Fruit fly (Drosophila melanogaster) whole organism, prepupa: ENCODE results near the gene RpS20.
A peak's percentile ranks its signal among the peaks of the same experiment; 100 is the strongest.

ENCODE experiments used
- CG10669 ChIP-seq: fragments of 200-800 bp; sonication (Bioruptor generic); optimal IDR thresholded peaks from 3 replicates; lab custom pipeline; 2018; ENCODE audit warnings: missing biosample characterization, mild to moderate bottlenecking, missing genetic modification characterization, moderate library complexity
- CG11294 ChIP-seq: fragments of 200-800 bp; sonication (Bioruptor generic); IDR thresholded peaks from 2 replicates; pipeline ENCODE4 v1.3.6; 2022; ENCODE audit warnings: missing biosample characterization, missing genetic modification characterization
- CG11902 ChIP-seq: fragments of 200-800 bp; sonication (Bioruptor generic); optimal IDR thresholded peaks from 3 replicates; lab custom pipeline; 2016; ENCODE audit warnings: missing biosample characterization, missing genetic modification characterization
- CG15336 ChIP-seq: fragments of 200-800 bp; sonication (Bioruptor generic); IDR thresholded peaks from 2 replicates; pipeline ENCODE4 v1.3.6; 2022; ENCODE audit warnings: missing biosample characterization, missing genetic modification characterization
- CG1621 ChIP-seq: fragments of 200-800 bp; sonication (Bioruptor generic); optimal IDR thresholded peaks from 3 replicates; lab custom pipeline; 2018; ENCODE audit warnings: missing biosample characterization, mild to moderate bottlenecking, missing genetic modification characterization
- CG16779 ChIP-seq: fragments of 200-800 bp; sonication (Bioruptor generic); optimal IDR thresholded peaks from 3 replicates; lab custom pipeline; 2017; ENCODE audit warnings: missing biosample characterization, mild to moderate bottlenecking, missing genetic modification characterization
- CG31627 ChIP-seq: fragments of 200-800 bp; sonication (Bioruptor generic); optimal IDR thresholded peaks from 3 replicates; lab custom pipeline; 2016; ENCODE audit warnings: missing biosample characterization, missing genetic modification characterization
- CG32006 ChIP-seq: fragments of 200-800 bp; sonication (Bioruptor generic); optimal IDR thresholded peaks from 3 replicates; lab custom pipeline; 2017; ENCODE audit warnings: missing biosample characterization, mild to moderate bottlenecking, missing genetic modification characterization
- CG34406 ChIP-seq: fragments of 200-800 bp; sonication (Bioruptor generic); optimal IDR thresholded peaks from 3 replicates; lab custom pipeline; 2016; ENCODE audit warnings: missing biosample characterization, missing genetic modification characterization
- CG3919 ChIP-seq: fragments of 200-800 bp; sonication (Bioruptor generic); optimal IDR thresholded peaks from 3 replicates; lab custom pipeline; 2016; ENCODE audit warnings: missing biosample characterization, missing genetic modification characterization
- CG4318 ChIP-seq: fragments of 200-800 bp; sonication (Bioruptor generic); optimal IDR thresholded peaks from 3 replicates; lab custom pipeline; 2017; ENCODE audit warnings: missing biosample characterization, mild to moderate bottlenecking, missing genetic modification characterization
- CG6276 ChIP-seq: fragments of 200-800 bp; sonication (Bioruptor generic); optimal IDR thresholded peaks from 2 replicates; lab custom pipeline; 2017; ENCODE audit warnings: missing biosample characterization, mild to moderate bottlenecking, missing genetic modification characterization
- CG6792 ChIP-seq: fragments of 200-800 bp; sonication (Bioruptor generic); optimal IDR thresholded peaks from 3 replicates; lab custom pipeline; 2016; ENCODE audit warnings: missing biosample characterization, missing genetic modification characterization
- CG6808 ChIP-seq: fragments of 200-800 bp; sonication (Bioruptor generic); optimal IDR thresholded peaks from 3 replicates; lab custom pipeline; 2017; ENCODE audit warnings: missing biosample characterization, missing genetic modification characterization, mild to moderate bottlenecking, moderate library complexity, missing genetic modification reagents
- CG7368 ChIP-seq: fragments of 200-800 bp; sonication (Bioruptor generic); optimal IDR thresholded peaks from 3 replicates; lab custom pipeline; 2016; ENCODE audit warnings: missing biosample characterization, missing genetic modification characterization
- CG8119 ChIP-seq: fragments of 200-800 bp; sonication (Bioruptor generic); IDR thresholded peaks from 3 replicates; pipeline ENCODE4 v1.3.6; 2022; ENCODE audit warnings: missing biosample characterization, missing genetic modification characterization
- CG8319 ChIP-seq: fragments of 200-800 bp; sonication (Bioruptor generic); optimal IDR thresholded peaks from 3 replicates; lab custom pipeline; 2016; ENCODE audit warnings: missing biosample characterization, missing genetic modification characterization
- CG8632 ChIP-seq: fragments of 200-800 bp; sonication (Bioruptor generic); optimal IDR thresholded peaks from 3 replicates; lab custom pipeline; 2016; ENCODE audit warnings: missing biosample characterization, missing genetic modification characterization
- CG9139 ChIP-seq: fragments of 200-800 bp; sonication (Bioruptor generic); optimal IDR thresholded peaks from 3 replicates; lab custom pipeline; 2017; ENCODE audit warnings: missing biosample characterization, mild to moderate bottlenecking, missing genetic modification characterization
- Eip78C ChIP-seq: fragments of 200-800 bp; sonication (Bioruptor generic); peaks from one replicate; lab custom pipeline; 2016; ENCODE audit warnings: missing biosample characterization, missing genetic modification characterization
- Eip93F ChIP-seq: fragments of 200-800 bp; sonication (Bioruptor generic); optimal IDR thresholded peaks from 2 replicates; lab custom pipeline; 2016; ENCODE audit warnings: missing biosample characterization, mild to moderate bottlenecking, missing genetic modification characterization
- Ets21C ChIP-seq: fragments of 200-800 bp; sonication (Bioruptor generic); optimal IDR thresholded peaks from 3 replicates; lab custom pipeline; 2016; ENCODE audit warnings: missing biosample characterization, missing genetic modification characterization
- Ets96B ChIP-seq: fragments of 200-800 bp; optimal IDR thresholded peaks from 2 replicates; lab custom pipeline; 2019; ENCODE audit warnings: missing biosample characterization, mild to moderate bottlenecking, missing genetic modification characterization, moderate library complexity
- Hr38 ChIP-seq: sonication (Bioruptor generic); optimal IDR thresholded peaks from 2 replicates; lab custom pipeline; 2016; ENCODE audit warnings: missing biosample characterization, missing genetic modification characterization
- Hr39 ChIP-seq: fragments of 200-800 bp; sonication (Bioruptor generic); optimal IDR thresholded peaks from 2 replicates; lab custom pipeline; 2016; ENCODE audit warnings: missing biosample characterization, missing genetic modification characterization
- Hr4 ChIP-seq: fragments of 200-800 bp; sonication (Bioruptor generic); optimal IDR thresholded peaks from 3 replicates; lab custom pipeline; 2016; ENCODE audit warnings: missing biosample characterization, missing genetic modification characterization
- Lpt ChIP-seq: fragments of 200-800 bp; sonication (Bioruptor generic); optimal IDR thresholded peaks from 3 replicates; lab custom pipeline; 2016; ENCODE audit warnings: missing biosample characterization, missing genetic modification characterization
- Met ChIP-seq: fragments of 200-800 bp; sonication (Bioruptor generic); optimal IDR thresholded peaks from 3 replicates; lab custom pipeline; 2016; ENCODE audit warnings: missing biosample characterization, missing genetic modification characterization
- OdsH ChIP-seq: fragments of 200-800 bp; sonication (Bioruptor generic); optimal IDR thresholded peaks from 3 replicates; lab custom pipeline; 2016; ENCODE audit warnings: missing biosample characterization, missing genetic modification characterization
- Smox ChIP-seq: fragments of 200-800 bp; sonication (Bioruptor generic); optimal IDR thresholded peaks from 3 replicates; lab custom pipeline; 2016; ENCODE audit warnings: missing biosample characterization, missing genetic modification characterization
- Sox102F ChIP-seq: fragments of 200-800 bp; sonication (Bioruptor generic); optimal IDR thresholded peaks from 2 replicates; lab custom pipeline; 2016; ENCODE audit warnings: missing biosample characterization, mild to moderate bottlenecking, missing genetic modification characterization
- Sox14 ChIP-seq: fragments of 200-800 bp; sonication (Bioruptor generic); optimal IDR thresholded peaks from 3 replicates; lab custom pipeline; 2016; ENCODE audit warnings: missing biosample characterization, missing genetic modification characterization
- Sox15 ChIP-seq: fragments of 200-800 bp; sonication (Bioruptor generic); optimal IDR thresholded peaks from 3 replicates; lab custom pipeline; 2016; ENCODE audit warnings: missing biosample characterization, missing genetic modification characterization
- acj6 ChIP-seq: fragments of 200-800 bp; sonication (Bioruptor generic); optimal IDR thresholded peaks from 3 replicates; lab custom pipeline; 2016; ENCODE audit warnings: missing biosample characterization, missing genetic modification characterization
- cyc ChIP-seq: fragments of 200-800 bp; sonication (Bioruptor generic); optimal IDR thresholded peaks from 3 replicates; lab custom pipeline; 2016; ENCODE audit warnings: missing biosample characterization, missing genetic modification characterization
- dac ChIP-seq: fragments of 200-800 bp; sonication (Bioruptor generic); optimal IDR thresholded peaks from 2 replicates; lab custom pipeline; 2017; ENCODE audit warnings: missing biosample characterization, mild to moderate bottlenecking, missing genetic modification characterization
- dsx ChIP-seq: fragments of 200-800 bp; optimal IDR thresholded peaks from 3 replicates; lab custom pipeline; 2019; ENCODE audit warnings: missing biosample characterization, mild to moderate bottlenecking, missing genetic modification characterization, moderate library complexity; ENCODE audit not compliant: poor library complexity, severe bottlenecking
- esn ChIP-seq: fragments of 200-800 bp; sonication (Bioruptor generic); optimal IDR thresholded peaks from 2 replicates; lab custom pipeline; 2016; ENCODE audit warnings: missing biosample characterization, mild to moderate bottlenecking, missing genetic modification characterization, moderate library complexity
- fd85E ChIP-seq: fragments of 200-800 bp; sonication (Bioruptor generic); optimal IDR thresholded peaks from 3 replicates; lab custom pipeline; 2016; ENCODE audit warnings: missing biosample characterization, missing genetic modification characterization
- fkh ChIP-seq: fragments of 200-800 bp; sonication (Bioruptor generic); optimal IDR thresholded peaks from 3 replicates; lab custom pipeline; 2017; ENCODE audit warnings: missing biosample characterization, mild to moderate bottlenecking, missing genetic modification characterization, moderate library complexity
- lz ChIP-seq: fragments of 200-800 bp; sonication (Bioruptor generic); optimal IDR thresholded peaks from 3 replicates; lab custom pipeline; 2016; ENCODE audit warnings: missing biosample characterization, missing genetic modification characterization
- pdm3 ChIP-seq: fragments of 200-800 bp; sonication (Bioruptor generic); optimal IDR thresholded peaks from 3 replicates; lab custom pipeline; 2016; ENCODE audit warnings: missing biosample characterization, missing genetic modification characterization
- salr ChIP-seq, 2 experiments: fragments of 200-800 bp; sonication (Bioruptor generic); optimal IDR thresholded peaks; 3 replicates each; lab custom pipeline; 2016 to 2018; ENCODE audit warnings: missing biosample characterization in 2 of 2, missing genetic modification characterization in 2 of 2, mild to moderate bottlenecking in 1 of 2
- spab ChIP-seq: fragments of 200-800 bp; sonication (Bioruptor generic); optimal IDR thresholded peaks from 2 replicates; lab custom pipeline; 2017; ENCODE audit warnings: missing biosample characterization, mild to moderate bottlenecking, missing genetic modification characterization, missing genetic modification reagents
- ss ChIP-seq, 2 experiments: fragments of 200-800 bp; sonication (Bioruptor generic); optimal IDR thresholded peaks; 2 replicates in 1 of 2; 3 replicates in 1 of 2; lab custom pipeline; 2017 to 2018; ENCODE audit warnings: mild to moderate bottlenecking in 2 of 2, missing biosample characterization in 2 of 2, missing genetic modification characterization in 2 of 2, moderate library complexity in 1 of 2
- svp ChIP-seq: fragments of 200-800 bp; sonication (Bioruptor generic); peaks from one replicate; lab custom pipeline; 2016; ENCODE audit warnings: missing biosample characterization, missing genetic modification characterization
- vri ChIP-seq: fragments of 200-800 bp; sonication (Bioruptor generic); optimal IDR thresholded peaks from 3 replicates; lab custom pipeline; 2016; ENCODE audit warnings: missing biosample characterization, mild to moderate bottlenecking, missing genetic modification characterization

Gene RpS20

dm6 chr3R:20821815-20822375, at the start of gene RpS20, which contains the start of gene CG17271 (continued):
- TF ChIP-seq ss (GFP tag; optimal IDR thresholded peaks at IDR 0.05; lab: Kevin White, UChicago), result peak; percentile 68 to 72
- TF ChIP-seq Smox (GFP tag; lab: Kevin White, UChicago), result no peak
- peak; percentile 87 for TF ChIP-seq lz
- TF ChIP-seq dac, result peak; percentile 80
- no peak for TF ChIP-seq spab (GFP tag; lab: Kevin White, UChicago)
- TF ChIP-seq CG11294 (GFP tag; lab: Robert Waterston, UW), result peak; percentile 83; the same call in 1 of the 2 replicates
- peak; percentile 75 for TF ChIP-seq Ets96B (tag; lab: Kevin White, UChicago)
- peak; percentile 31 for TF ChIP-seq CG16779 (tag; lab: Kevin White, UChicago)

DNA sequence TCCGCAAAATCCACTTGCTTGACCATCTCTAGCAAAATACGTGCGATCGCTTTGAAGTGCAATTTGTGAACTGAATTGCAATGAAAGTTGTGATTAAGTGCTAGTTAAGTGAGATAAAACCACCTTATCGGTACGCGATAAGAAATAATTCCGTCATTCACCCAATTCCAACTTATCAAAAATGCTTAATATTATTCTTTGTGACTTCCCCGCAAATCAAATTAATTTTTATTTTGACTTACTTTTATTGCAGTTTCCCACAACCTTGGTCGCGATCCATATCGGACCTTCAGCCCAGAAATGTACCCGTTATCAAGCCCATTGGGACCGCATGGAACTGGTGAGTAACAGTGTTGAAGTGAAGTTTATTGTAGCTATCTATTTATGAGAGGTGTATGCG, 49.4 kb upstream of the RpS20 start, which contains the start of gene Takl1:
Gene Takl1 (minus strand): TSS at position 59 of the 400 bp plus-strand sequence.
- TF ChIP-seq Eip93F (GFP tag; lab: Kevin White, UChicago) (no peak), vri (GFP tag; lab: Kevin White, UChicago) (peak; percentile 18)
- TF ChIP-seq, all 60 proteins: peak for 1

- no peak for TF ChIP-seq Eip93F (GFP tag; lab: Kevin White, UChicago)
- no peak for TF ChIP-seq CG11294 (GFP tag; lab: Robert Waterston, UW)
- peak; percentile 43 for TF ChIP-seq CG1621 (tag; lab: Kevin White, UChicago)
- peak; percentile 11 for TF ChIP-seq Hr4 (GFP tag; lab: Kevin White, UChicago)
- TF ChIP-seq Hr38 (GFP tag; lab: Kevin White, UChicago), result no peak
- no peak for TF ChIP-seq fkh (GFP tag; lab: Kevin White, UChicago)
- TF ChIP-seq CG3919, result peak; percentile 59
- TF ChIP-seq cyc (GFP tag; lab: Kevin White, UChicago), result peak; percentile 0
- TF ChIP-seq dsx (GFP tag; lab: Kevin White, UChicago), result peak; percentile 31
- peak; percentile 39 for TF ChIP-seq esn
- TF ChIP-seq CG11902 (GFP tag; lab: Kevin White, UChicago), result no peak
- peak; percentile 63 for TF ChIP-seq CG7368 (GFP tag; lab: Kevin White, UChicago)
- TF ChIP-seq CG16779 (tag; lab: Kevin White, UChicago), result no peak
- no peak for TF ChIP-seq Ets21C (GFP tag; lab: Kevin White, UChicago)
- TF ChIP-seq OdsH (GFP tag; lab: Kevin White, UChicago), result peak; percentile 30
- peak; percentile 86 for TF ChIP-seq Eip78C (GFP tag; lab: Kevin White, UChicago)
- TF ChIP-seq Sox15 (GFP tag; lab: Kevin White, UChicago), result no peak
- peak; percentile 56 to 64 for TF ChIP-seq ss (GFP tag; optimal IDR thresholded peaks at IDR 0.05; lab: Kevin White, UChicago)
- no peak for TF ChIP-seq CG8632
- no peak for TF ChIP-seq CG6276
- TF ChIP-seq CG10669 (GFP tag; lab: Kevin White, UChicago), result peak; percentile 67
- peak; percentile 29 for TF ChIP-seq Sox14
- TF ChIP-seq svp (GFP tag; lab: Kevin White, UChicago), result peak; percentile 69
- TF ChIP-seq Lpt (GFP tag; lab: Kevin White, UChicago), result no peak
- no peak for TF ChIP-seq CG9139 (GFP tag; lab: Kevin White, UChicago)
- no peak for TF ChIP-seq salr (GFP tag; optimal IDR thresholded peaks at IDR 0.05; lab: Kevin White, UChicago)
- 0 out of 2 replicates have a peak, but pooled peaks have one; percentile 35 for TF ChIP-seq CG15336 (GFP tag; lab: Robert Waterston, UW)
- TF ChIP-seq Met (GFP tag; lab: Kevin White, UChicago), result peak; percentile 24
- TF ChIP-seq Sox102F (GFP tag; lab: Kevin White, UChicago), result peak; percentile 8
- TF ChIP-seq fd85E (GFP tag; lab: Kevin White, UChicago), result no peak
- no peak for TF ChIP-seq Hr39
- peak; percentile 10 for TF ChIP-seq CG32006
- peak; percentile 42 for TF ChIP-seq CG6792 (GFP tag; lab: Kevin White, UChicago)
- TF ChIP-seq CG31627 (GFP tag; lab: Kevin White, UChicago), result no peak
- no peak for TF ChIP-seq CG34406 (GFP tag; lab: Kevin White, UChicago)
- TF ChIP-seq pdm3 (GFP tag; lab: Kevin White, UChicago), result peak; percentile 53
- TF ChIP-seq CG6808 (GFP tag; lab: Kevin White, UChicago), result peak; percentile 51
- TF ChIP-seq CG8119, result 0 out of 3 replicates have a peak, but pooled peaks have one; percentile 17
- peak; percentile 36 for TF ChIP-seq spab (GFP tag; lab: Kevin White, UChicago)
- TF ChIP-seq CG8319, result no peak
- TF ChIP-seq acj6 (GFP tag; lab: Kevin White, UChicago), result peak; percentile 39
- no peak for TF ChIP-seq CG4318 (GFP tag; lab: Kevin White, UChicago)
Observed at dm6 chr3R:20773174-20773573, 48.8 kb upstream of the RpS20 start.
